Worm (Caenorhabditis elegans): Measurements from ENCODE around the gene hsd-3.

hsd-3 gene

DNA sequence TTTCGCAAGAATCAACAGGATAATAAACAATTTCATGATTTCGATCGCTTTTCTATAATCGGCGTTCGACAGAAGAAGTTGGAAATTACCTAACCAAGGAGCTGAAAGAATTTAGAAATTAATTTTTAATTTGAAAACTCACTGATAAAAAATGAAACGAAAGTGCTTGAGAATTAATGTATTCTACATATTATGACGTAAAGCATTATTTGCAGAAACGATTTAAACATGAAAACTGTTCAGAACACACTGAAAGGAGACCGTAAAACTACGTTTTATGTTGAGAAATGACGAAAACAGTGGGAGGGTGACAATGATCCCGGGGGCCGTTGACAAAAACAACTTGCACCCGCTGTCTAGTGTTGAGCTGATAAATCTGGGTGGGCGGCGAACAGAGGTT lies 28.6 kb downstream of the hsd-3 start, which contains the start of gene ZC449.5:
Gene ZC449.5, minus strand, starts transcription at position 101 of the 400 bp plus-strand sequence.
- TF ChIP-seq ceh-91 (GFP tag; IDR thresholded peaks at IDR 0.05) (no peak), F37B4.10 (GFP tag; IDR thresholded peaks at IDR 0.05) (no peak), xnd-1 (tag; optimal IDR thresholded peaks at IDR 0.05) (no peak), let-526 (GFP tag; IDR thresholded peaks at IDR 0.05) (no peak), ccch-3 (GFP tag; optimal IDR thresholded peaks at IDR 0.05) (no peak), repo-1 (tag; optimal IDR thresholded peaks at IDR 0.05) (no peak), K12H6.12 (tag; optimal IDR thresholded peaks at IDR 0.05) (no peak), snpc-1.1 (tag; optimal IDR thresholded peaks at IDR 0.05; ENCODE audit: insufficient read depth) (no peak), sea-2 (GFP tag; IDR thresholded peaks at IDR 0.05) (no peak)

DNA sequence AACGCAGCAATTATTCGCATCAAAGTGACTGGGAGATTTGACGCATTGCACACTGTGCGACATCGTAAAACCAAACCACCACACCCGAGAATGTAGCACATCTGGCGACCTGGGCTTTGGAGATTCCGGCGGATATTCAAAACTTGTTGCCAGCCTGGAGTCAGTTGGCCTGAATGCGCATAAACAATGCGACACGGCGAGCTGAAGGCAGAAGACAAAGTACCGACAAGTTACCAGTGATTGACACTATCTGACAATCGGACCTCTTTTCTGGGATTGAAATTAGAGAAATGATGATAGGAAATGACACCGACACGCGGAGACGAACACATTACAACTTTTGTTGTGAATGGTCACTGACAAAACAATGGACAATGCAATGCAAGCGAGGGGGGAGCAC lies 29.7 kb downstream of the hsd-3 start:
- no peak for TF ChIP-seq nfya-2 (GFP tag; IDR thresholded peaks at IDR 0.05)
- TF ChIP-seq madf-8 (GFP tag; conservative IDR thresholded peaks at IDR 0.05): no peak
- TF ChIP-seq F57C9.4 (tag; optimal IDR thresholded peaks at IDR 0.05): no peak
- TF ChIP-seq T26A5.8 (tag; optimal IDR thresholded peaks at IDR 0.05): no peak
- TF ChIP-seq ets-4 (GFP tag; optimal IDR thresholded peaks at IDR 0.05): no peak
- TF ChIP-seq D2030.7 (GFP tag; IDR thresholded peaks at IDR 0.05): no peak

ce11 chrX:5040038-5040437 lies 30.9 kb downstream of the hsd-3 start:
- no peak for TF ChIP-seq rec-8 (tag; optimal IDR thresholded peaks at IDR 0.05)
- TF ChIP-seq ztf-18 (tag; optimal IDR thresholded peaks at IDR 0.05): no peak
- no peak for TF ChIP-seq fkh-3 (tag; optimal IDR thresholded peaks at IDR 0.05)
- TF ChIP-seq let-526 (GFP tag; IDR thresholded peaks at IDR 0.05): no peak
- no peak for TF ChIP-seq D2030.7 (GFP tag; IDR thresholded peaks at IDR 0.05)
- TF ChIP-seq hlh-12 (tag; optimal IDR thresholded peaks at IDR 0.05): no peak
- no peak for TF ChIP-seq F49E8.2 (tag; optimal IDR thresholded peaks at IDR 0.05; ENCODE audit: insufficient read depth)
- no peak for TF ChIP-seq attf-5 (GFP tag; optimal IDR thresholded peaks at IDR 0.05)
- TF ChIP-seq egl-18 (GFP tag; IDR thresholded peaks at IDR 0.05): no peak
- TF ChIP-seq mel-28 (tag; optimal IDR thresholded peaks at IDR 0.05; ENCODE audit: borderline replicate concordance): no peak
- TF ChIP-seq lsl-1 (GFP tag; optimal IDR thresholded peaks at IDR 0.05): no peak
- TF ChIP-seq F57A8.1 (GFP tag; optimal IDR thresholded peaks at IDR 0.05): no peak
- no peak for TF ChIP-seq madf-6 (GFP tag; IDR thresholded peaks at IDR 0.05)
- TF ChIP-seq F52B5.7 (tag; optimal IDR thresholded peaks at IDR 0.05): no peak
- no peak for TF ChIP-seq sptf-2 (GFP tag; optimal IDR thresholded peaks at IDR 0.05)
- TF ChIP-seq F57C9.4 (tag; optimal IDR thresholded peaks at IDR 0.05): no peak
- TF ChIP-seq ztf-26 (tag; optimal IDR thresholded peaks at IDR 0.05): no peak
- no peak for TF ChIP-seq ceh-27 (GFP tag; optimal IDR thresholded peaks at IDR 0.05)

DNA sequence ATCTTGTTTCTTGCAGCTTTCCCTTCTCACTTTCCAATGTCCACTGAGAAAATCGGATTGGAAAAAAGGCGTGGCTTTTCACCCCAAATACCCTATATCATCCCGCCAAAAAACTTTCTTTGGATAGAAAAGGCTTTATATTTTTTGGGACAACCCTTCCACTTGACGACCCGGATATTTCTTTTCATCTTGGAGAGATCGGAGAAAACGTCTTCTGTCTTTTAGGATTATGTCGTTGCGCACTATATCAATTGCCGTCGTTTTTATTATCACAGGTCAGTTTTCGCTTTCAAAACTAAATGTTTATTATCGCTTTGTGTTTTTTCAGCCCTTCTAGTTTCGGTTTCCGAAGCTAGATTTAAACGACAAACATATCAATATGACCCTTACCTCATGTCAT lies 34.8 kb downstream of the hsd-3 start, which contains the start of gene Y64H9A.2:
Gene Y64H9A.2, plus strand, starts transcription at position 90 of the 400 bp plus-strand sequence.
- TF ChIP-seq aptf-3 (GFP tag; IDR thresholded peaks at IDR 0.05) (no peak), ceh-58 (GFP tag; IDR thresholded peaks at IDR 0.05) (no peak), mxl-1 (tag; optimal IDR thresholded peaks at IDR 0.05) (no peak), F10E7.11 (tag; optimal IDR thresholded peaks at IDR 0.05) (no peak), nhr-120 (GFP tag; IDR thresholded peaks at IDR 0.05) (no peak), nfya-1 (tag; optimal IDR thresholded peaks at IDR 0.05; ENCODE audit: borderline replicate concordance, insufficient read depth) (no peak), rpc-1 (optimal IDR thresholded peaks at IDR 0.05) (no peak), rpc-1 (tag; optimal IDR thresholded peaks at IDR 0.05) (no peak), let-607 (tag; optimal IDR thresholded peaks at IDR 0.05) (no peak), madf-6 (GFP tag; IDR thresholded peaks at IDR 0.05) (no peak), pha-4 (tag; optimal IDR thresholded peaks at IDR 0.05) (no peak), lin-54 (GFP tag; optimal IDR thresholded peaks at IDR 0.05) (no peak), ztf-3 (GFP tag; optimal IDR thresholded peaks at IDR 0.05) (no peak), aptf-2 (GFP tag; conservative IDR thresholded peaks at IDR 0.05) (no peak)
